Fruit fly (Drosophila melanogaster) whole organism: ENCODE measurements around the gene ec.

Source experiments
- CG8478 ChIP-seq: fragments of >200 bp; optimal IDR thresholded peaks from 2 replicates; lab custom pipeline; 2018; ENCODE audit warnings: inconsistent platforms
- Dll ChIP-seq: fragments of >200 bp; optimal IDR thresholded peaks from 2 replicates; lab custom pipeline; 2017
- EcR ChIP-seq, 2 experiments: fragments of >200 bp; optimal IDR thresholded peaks; 2 replicates each; lab custom pipeline; 2017; ENCODE audit warnings: missing biosample characterization in 2 of 2, missing genetic modification characterization in 2 of 2, missing genetic modification reagents in 2 of 2
- pan ChIP-seq: fragments of >200 bp; optimal IDR thresholded peaks from 2 replicates; lab custom pipeline; 2017
- psq ChIP-seq: fragments of >200 bp; optimal IDR thresholded peaks from 2 replicates; lab custom pipeline; 2017
- usp ChIP-seq: fragments of >200 bp; optimal IDR thresholded peaks from 2 replicates; lab custom pipeline; 2017; ENCODE audit warnings: missing biosample characterization, missing genetic modification characterization, mixed read lengths

ec gene

DNA sequence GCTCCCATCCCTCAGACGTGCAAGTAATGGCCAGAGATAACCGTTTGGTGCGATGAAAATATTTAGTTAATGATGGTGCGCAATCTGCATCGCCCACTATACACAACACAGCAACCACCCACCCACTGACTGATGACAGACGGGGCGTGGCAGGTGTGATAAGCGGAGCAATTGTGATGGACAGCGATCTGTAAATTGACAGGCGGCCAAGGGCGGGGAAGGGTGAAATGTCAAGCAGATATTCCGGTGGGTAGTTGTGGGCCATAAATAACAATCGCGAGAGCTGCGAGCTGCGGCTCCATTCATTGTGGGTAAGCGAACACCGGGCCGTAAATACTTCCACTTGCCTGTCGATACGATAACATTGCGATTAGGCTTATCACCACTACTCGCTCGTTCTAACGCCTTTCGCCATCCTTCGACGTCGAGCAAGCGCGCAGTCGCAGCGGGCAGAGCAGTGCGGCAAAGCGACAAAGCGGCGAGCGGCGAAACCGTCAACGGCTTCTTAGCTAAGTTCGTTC, 60.5 kb downstream of the ec start, which contains the start of gene yin:
Gene yin (minus strand): TSS at position 51 of the 521 bp plus-strand sequence.
- no peak for TF ChIP-seq psq
- no peak for TF ChIP-seq Dll (lab: Kevin White, UChicago)
- TF ChIP-seq EcR (GFP tag; optimal IDR thresholded peaks at IDR 0.05; lab: Kevin White, UChicago): no peak
- TF ChIP-seq usp (GFP tag; lab: Kevin White, UChicago): no peak
- TF ChIP-seq CG8478 (lab: Kevin White, UChicago): no peak
- TF ChIP-seq pan: no peak

dm6 chrX:3874452-3874851, 63.0 kb downstream of the ec start:
- TF ChIP-seq EcR (GFP tag; optimal IDR thresholded peaks at IDR 0.05; lab: Kevin White, UChicago) (no peak), Dll (lab: Kevin White, UChicago) (no peak), CG8478 (lab: Kevin White, UChicago) (no peak), psq (no peak), usp (GFP tag; lab: Kevin White, UChicago) (no peak), pan (no peak)

DNA sequence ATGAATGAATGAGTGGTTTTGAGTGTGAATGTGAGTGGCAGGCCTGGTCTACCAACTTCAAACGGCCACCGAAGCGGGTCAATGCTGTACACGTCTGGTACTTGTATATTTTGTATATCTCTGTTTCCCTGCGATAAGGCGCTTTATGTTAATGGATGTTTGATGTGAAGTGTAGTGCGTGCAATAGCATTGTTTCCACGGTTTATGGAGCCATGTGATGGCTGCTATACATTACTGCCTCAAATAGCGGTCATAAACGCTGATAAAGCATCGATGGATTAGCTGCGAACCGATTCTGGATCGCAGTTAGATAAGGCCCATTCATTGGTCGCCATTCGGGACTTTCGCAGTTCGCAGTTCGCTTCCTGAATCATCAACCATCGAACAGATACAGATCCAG, 63.5 kb downstream of the ec start:
- no peak for TF ChIP-seq EcR (GFP tag; optimal IDR thresholded peaks at IDR 0.05; lab: Kevin White, UChicago)
- TF ChIP-seq psq: no peak
- no peak for TF ChIP-seq Dll (lab: Kevin White, UChicago)
- no peak for TF ChIP-seq CG8478 (lab: Kevin White, UChicago)
- TF ChIP-seq usp (GFP tag; lab: Kevin White, UChicago): no peak
- TF ChIP-seq pan: no peak

dm6 chrX:3880645-3881316, 69.3 kb downstream of the ec start, which contains the start of gene VhaAC39-1:
Gene VhaAC39-1, plus strand, starts transcription at chrX:3880748.
- TF ChIP-seq pan: no peak
- no peak for TF ChIP-seq psq
- TF ChIP-seq CG8478 (lab: Kevin White, UChicago): no peak
- no peak for TF ChIP-seq Dll (lab: Kevin White, UChicago)
- no peak for TF ChIP-seq usp (GFP tag; lab: Kevin White, UChicago)
- no peak for TF ChIP-seq EcR (GFP tag; optimal IDR thresholded peaks at IDR 0.05; lab: Kevin White, UChicago)

DNA sequence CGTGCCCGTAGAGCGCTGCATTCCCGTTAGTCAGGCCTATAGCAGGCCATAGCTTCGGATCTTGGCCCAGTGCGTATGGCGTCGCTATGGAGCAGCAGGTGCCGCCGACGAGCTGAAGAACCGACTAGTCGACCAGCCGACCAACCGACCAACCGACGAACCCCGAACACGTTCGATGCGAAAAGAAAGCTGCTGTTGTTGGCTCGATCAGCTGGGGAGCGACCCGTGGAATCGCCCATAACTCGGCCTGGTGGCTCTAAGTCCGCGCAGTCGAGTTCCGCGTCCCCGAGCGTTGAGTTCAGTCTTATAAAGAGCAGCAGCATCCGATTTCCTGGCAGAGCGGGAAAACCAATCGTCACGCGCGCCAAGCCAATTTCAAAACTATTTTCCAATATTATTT, 72.4 kb downstream of the ec start, which contains the start of gene CG15239:
Gene CG15239 (plus strand): TSS at position 265 of the 400 bp plus-strand sequence.
- TF ChIP-seq CG8478 (lab: Kevin White, UChicago): no peak
- no peak for TF ChIP-seq usp (GFP tag; lab: Kevin White, UChicago)

- TF ChIP-seq psq: no peak
- no peak for TF ChIP-seq EcR (GFP tag; optimal IDR thresholded peaks at IDR 0.05; lab: Kevin White, UChicago)
- no peak for TF ChIP-seq CG8478 (lab: Kevin White, UChicago)
- TF ChIP-seq usp (GFP tag; lab: Kevin White, UChicago): no peak
- TF ChIP-seq pan: no peak
- no peak for TF ChIP-seq Dll (lab: Kevin White, UChicago)
Observed at dm6 chrX:3886751-3887150, 75.3 kb downstream of the ec start.

dm6 chrX:3887606-3888216, 76.2 kb downstream of the ec start:
- no peak for TF ChIP-seq usp (GFP tag; lab: Kevin White, UChicago)
- no peak for TF ChIP-seq Dll (lab: Kevin White, UChicago)
- TF ChIP-seq CG8478 (lab: Kevin White, UChicago): no peak
- no peak for TF ChIP-seq EcR (GFP tag; optimal IDR thresholded peaks at IDR 0.05; lab: Kevin White, UChicago)
- no peak for TF ChIP-seq pan
- no peak for TF ChIP-seq psq

DNA sequence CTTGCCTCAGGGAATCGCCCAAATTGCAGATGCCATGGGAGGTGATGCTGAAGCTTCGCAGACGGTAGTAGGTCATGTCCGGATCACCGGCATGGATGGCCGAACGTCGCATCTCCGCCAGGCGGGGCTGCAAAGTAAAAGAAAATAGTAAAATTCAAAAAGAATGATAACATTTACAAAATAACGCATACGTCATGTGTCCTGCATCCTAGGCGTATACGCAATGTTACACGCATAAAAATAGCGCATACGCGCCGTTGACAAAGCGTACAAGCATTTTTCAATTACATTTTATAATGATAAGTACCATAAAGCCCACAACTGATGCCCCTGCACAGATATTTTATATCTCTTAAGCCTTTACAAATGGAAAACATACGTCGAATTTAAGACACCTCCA, 90.4 kb downstream of the ec start:
- TF ChIP-seq pan: no peak
- no peak for TF ChIP-seq usp (GFP tag; lab: Kevin White, UChicago)
- no peak for TF ChIP-seq psq
- no peak for TF ChIP-seq EcR (GFP tag; optimal IDR thresholded peaks at IDR 0.05; lab: Kevin White, UChicago)
